Worm (Caenorhabditis elegans) whole organism, L3 larva: ENCODE measurements around the gene rfl-1.

Experiments
- ceh-82 ChIP-seq: fragments of 150-350 bp; optimal IDR thresholded peaks from 2 replicates; lab custom pipeline; 2014; ENCODE audit warnings: missing biosample characterization, missing genetic modification characterization
- eor-1 ChIP-seq, 2 experiments: fragments of 150-350 bp; optimal IDR thresholded peaks; 2 replicates each; lab custom pipeline; 2014 to 2018; ENCODE audit warnings: missing biosample characterization in 2 of 2, missing genetic modification characterization in 2 of 2
- nhr-23 ChIP-seq: fragments of 150-350 bp; optimal IDR thresholded peaks from 2 replicates; lab custom pipeline; 2014; ENCODE audit warnings: missing biosample characterization, missing genetic modification reagents, missing genetic modification characterization
- nhr-237 ChIP-seq: fragments of 150-350 bp; optimal IDR thresholded peaks from 2 replicates; lab custom pipeline; 2014; ENCODE audit warnings: missing biosample characterization, missing genetic modification characterization
- pha-4 ChIP-seq: fragments of 150-350 bp; optimal IDR thresholded peaks from 2 replicates; lab custom pipeline; 2014; ENCODE audit warnings: missing biosample characterization, missing genetic modification reagents, missing genetic modification characterization
- sea-2 ChIP-seq: fragments of 150-350 bp; sonication (generic microtip); optimal IDR thresholded peaks from 4 replicates; lab custom pipeline; 2014; ENCODE audit warnings: missing biosample characterization, missing genetic modification reagents, missing genetic modification characterization
- unc-62 ChIP-seq: fragments of 150-350 bp; sonication (generic microtip); optimal IDR thresholded peaks from 4 replicates; lab custom pipeline; 2014; ENCODE audit warnings: missing biosample characterization, missing genetic modification reagents, missing genetic modification characterization

ce11 chrIII:7068520-7069113 lies 47.6 kb downstream of the rfl-1 start, which contains the start of the genes ubc-18 and R01H2.8:
- TF ChIP-seq nhr-23 (tag; lab: Kevin White, UChicago) = peak; percentile 25
- TF ChIP-seq eor-1 (tag; optimal IDR thresholded peaks at IDR 0.05; lab: Kevin White, UChicago) = no peak
- TF ChIP-seq nhr-237 (tag; lab: Kevin White, UChicago) = no peak
- no peak for TF ChIP-seq unc-62
- no peak for TF ChIP-seq ceh-82 (tag; lab: Kevin White, UChicago)
- peak; percentile 69 for TF ChIP-seq pha-4
- TF ChIP-seq sea-2 (GFP tag; lab: Kevin White, UChicago) = no peak
